Fruit fly (Drosophila melanogaster) whole organism, wandering third instar larva: ENCODE measurements around the gene Irk1.
A peak's percentile ranks its signal among the peaks of the same experiment; 100 is the strongest.

ENCODE experiments used
- dsf ChIP-seq: sonication (Bioruptor generic); optimal IDR thresholded peaks from 2 replicates; lab custom pipeline; 2016; ENCODE audit warnings: missing biosample characterization, missing genetic modification characterization, borderline replicate concordance
- ey ChIP-seq: fragments of 200-800 bp; sonication (Bioruptor generic); optimal IDR thresholded peaks from 2 replicates; lab custom pipeline; 2016; ENCODE audit warnings: missing biosample characterization, missing genetic modification characterization
- sv ChIP-seq: fragments of 200-800 bp; sonication (Bioruptor generic); optimal IDR thresholded peaks from 3 replicates; lab custom pipeline; 2016; ENCODE audit warnings: missing biosample characterization, missing genetic modification characterization

dm6 chr3R:23189958-23190900, 22.1 kb downstream of the Irk1 start:
- TF ChIP-seq ey (GFP tag; lab: Kevin White, UChicago) (peak; percentile 91), dsf (peak; percentile 55), sv (peak; percentile 44)
